Worm (Caenorhabditis elegans): Measurements from ENCODE around the gene clec-202.

- TF ChIP-seq lin-39 (tag; optimal IDR thresholded peaks at IDR 0.05) (no peak), ceh-82 (tag; optimal IDR thresholded peaks at IDR 0.05) (no peak), nhr-10 (tag; optimal IDR thresholded peaks at IDR 0.05) (no peak)
Measured at ce11 chrIV:17380061-17380680, 18.9 kb downstream of the clec-202 start, which contains the start of the genes C30H6.9 and dlat-2.

All from whole organism, L2 larva.